Fruit fly (Drosophila melanogaster) whole organism, embryonic: Measurements from ENCODE around the gene Lerp.

ENCODE experiments used
- ATbp ChIP-seq: fragments of 200-800 bp; sonication (Bioruptor generic); optimal IDR thresholded peaks from 2 replicates; lab custom pipeline; 2017; ENCODE audit warnings: missing biosample characterization, mild to moderate bottlenecking, missing genetic modification characterization, missing genetic modification reagents
- BEAF-32 ChIP-seq: fragments of 200-800 bp; sonication (Bioruptor generic); optimal IDR thresholded peaks from 3 replicates; lab custom pipeline; 2017; ENCODE audit warnings: missing biosample characterization, missing genetic modification characterization, mild to moderate bottlenecking, moderate library complexity, missing genetic modification reagents
- Bgb ChIP-seq: fragments of 200-800 bp; sonication (Bioruptor generic); IDR thresholded peaks from 2 replicates; pipeline ENCODE4 v1.3.6; 2022; ENCODE audit warnings: missing biosample characterization, missing genetic modification characterization; ENCODE audit not compliant: partially characterized antibody
- C15 ChIP-seq: fragments of 200-800 bp; sonication (Bioruptor generic); IDR thresholded peaks from 3 replicates; pipeline ENCODE4 v1.3.6; 2022; ENCODE audit warnings: missing biosample characterization, missing genetic modification characterization
- CG10274 ChIP-seq: fragments of 200-800 bp; sonication (Bioruptor generic); optimal IDR thresholded peaks from 3 replicates; lab custom pipeline; 2017; ENCODE audit warnings: missing biosample characterization, mild to moderate bottlenecking, missing genetic modification characterization
- CG12219 ChIP-seq: fragments of 200-800 bp; sonication (Bioruptor generic); optimal IDR thresholded peaks from 3 replicates; lab custom pipeline; 2018; ENCODE audit warnings: missing biosample characterization, mild to moderate bottlenecking, missing genetic modification characterization
- CG12236 ChIP-seq: fragments of 200-800 bp; sonication (Bioruptor generic); optimal IDR thresholded peaks from 2 replicates; lab custom pipeline; 2016; ENCODE audit warnings: missing biosample characterization, missing genetic modification characterization
- CG12744 ChIP-seq: fragments of 200-800 bp; sonication (Bioruptor generic); optimal IDR thresholded peaks from 2 replicates; lab custom pipeline; 2016; ENCODE audit warnings: missing biosample characterization, missing genetic modification characterization
- CG13296 ChIP-seq: fragments of 200-800 bp; sonication (Bioruptor generic); optimal IDR thresholded peaks from 3 replicates; lab custom pipeline; 2018; ENCODE audit warnings: missing biosample characterization, mild to moderate bottlenecking, missing genetic modification characterization
- CG15696 ChIP-seq: fragments of 200-800 bp; sonication (Bioruptor generic); optimal IDR thresholded peaks from 2 replicates; lab custom pipeline; 2019; ENCODE audit warnings: missing biosample characterization, mild to moderate bottlenecking, missing genetic modification characterization, moderate library complexity
- CG17186 ChIP-seq: fragments of 200-800 bp; sonication (Bioruptor generic); optimal IDR thresholded peaks from 3 replicates; lab custom pipeline; 2017; ENCODE audit warnings: missing biosample characterization, missing genetic modification reagents, missing genetic modification characterization
- CG17359 ChIP-seq: fragments of 200-800 bp; sonication (Bioruptor generic); optimal IDR thresholded peaks from 3 replicates; lab custom pipeline; 2018; ENCODE audit warnings: missing biosample characterization, mild to moderate bottlenecking, missing genetic modification characterization, moderate library complexity
- CG18619 ChIP-seq: fragments of 200-800 bp; sonication (Bioruptor generic); optimal IDR thresholded peaks from 3 replicates; lab custom pipeline; 2017; ENCODE audit warnings: missing biosample characterization, mild to moderate bottlenecking, missing genetic modification characterization
- CG2129 ChIP-seq: fragments of 200-800 bp; sonication (Bioruptor generic); IDR thresholded peaks from 2 replicates; pipeline ENCODE4 v1.3.6; 2022; ENCODE audit warnings: missing biosample characterization, missing genetic modification characterization; ENCODE audit not compliant: partially characterized antibody
- CG2678 ChIP-seq: fragments of 200-800 bp; sonication (Bioruptor generic); optimal IDR thresholded peaks from 3 replicates; lab custom pipeline; 2019; ENCODE audit warnings: missing biosample characterization, mild to moderate bottlenecking, missing genetic modification characterization, moderate library complexity
- CG42726 ChIP-seq: fragments of 200-800 bp; sonication (Bioruptor generic); IDR thresholded peaks from 2 replicates; pipeline ENCODE4 v1.3.6; 2022; ENCODE audit warnings: missing biosample characterization, missing genetic modification characterization; ENCODE audit not compliant: partially characterized antibody
- CG4617 ChIP-seq: fragments of 200-800 bp; sonication (Bioruptor generic); optimal IDR thresholded peaks from 3 replicates; lab custom pipeline; 2016; ENCODE audit warnings: missing biosample characterization, missing genetic modification characterization, borderline replicate concordance
- CG5180 ChIP-seq: fragments of 200-800 bp; sonication (Bioruptor generic); optimal IDR thresholded peaks from 3 replicates; lab custom pipeline; 2017; ENCODE audit warnings: missing biosample characterization, missing genetic modification characterization, mild to moderate bottlenecking, moderate library complexity, missing genetic modification reagents
- CG6272 ChIP-seq: fragments of 200-800 bp; sonication (Bioruptor generic); IDR thresholded peaks from 2 replicates; pipeline ENCODE4 v1.3.6; 2022; ENCODE audit warnings: missing biosample characterization, missing genetic modification characterization
- CG6689 ChIP-seq: fragments of 200-800 bp; sonication (Bioruptor generic); IDR thresholded peaks from 2 replicates; pipeline ENCODE4 v1.3.6; 2022; ENCODE audit warnings: missing biosample characterization, missing genetic modification characterization
- CG6854 ChIP-seq: fragments of 200-800 bp; sonication (Bioruptor generic); optimal IDR thresholded peaks from 3 replicates; lab custom pipeline; 2017; ENCODE audit warnings: missing biosample characterization, mild to moderate bottlenecking, missing genetic modification characterization
- CG7786 ChIP-seq: fragments of 200-800 bp; sonication (Bioruptor generic); optimal IDR thresholded peaks from 2 replicates; lab custom pipeline; 2016; ENCODE audit warnings: missing biosample characterization, missing genetic modification characterization
- CG8089 ChIP-seq: fragments of 200-800 bp; sonication (Bioruptor generic); optimal IDR thresholded peaks from 3 replicates; lab custom pipeline; 2016; ENCODE audit warnings: missing biosample characterization, missing genetic modification characterization
- CG8388 ChIP-seq: fragments of 200-800 bp; sonication (Bioruptor generic); optimal IDR thresholded peaks from 2 replicates; lab custom pipeline; 2019; ENCODE audit warnings: missing biosample characterization, mild to moderate bottlenecking, missing genetic modification characterization, moderate library complexity
- E2f2 ChIP-seq: fragments of 200-800 bp; sonication (Bioruptor generic); IDR thresholded peaks from 2 replicates; pipeline ENCODE4 v1.3.6; 2022; ENCODE audit warnings: missing biosample characterization, missing genetic modification characterization
- Elba2 ChIP-seq: fragments of 200-800 bp; sonication (Bioruptor generic); optimal IDR thresholded peaks from 3 replicates; lab custom pipeline; 2016; ENCODE audit warnings: missing biosample characterization, missing genetic modification characterization
- Gsc ChIP-seq: fragments of 200-800 bp; sonication (Bioruptor generic); IDR thresholded peaks from 2 replicates; pipeline ENCODE4 v1.3.6; 2022; ENCODE audit warnings: missing biosample characterization, missing genetic modification characterization
- HmgD ChIP-seq: fragments of 200-800 bp; sonication (Bioruptor generic); optimal IDR thresholded peaks from 3 replicates; lab custom pipeline; 2016; ENCODE audit warnings: missing biosample characterization, missing genetic modification characterization
- Mes4 ChIP-seq: fragments of 200-800 bp; sonication (Bioruptor generic); optimal IDR thresholded peaks from 2 replicates; lab custom pipeline; 2016; ENCODE audit warnings: missing biosample characterization, missing genetic modification characterization
- NC2α ChIP-seq: fragments of 200-800 bp; sonication (Bioruptor generic); optimal IDR thresholded peaks from 2 replicates; lab custom pipeline; 2016; ENCODE audit warnings: missing biosample characterization, missing genetic modification characterization
- NfI ChIP-seq: fragments of 200-800 bp; sonication (Bioruptor generic); optimal IDR thresholded peaks from 3 replicates; lab custom pipeline; 2018; ENCODE audit warnings: missing biosample characterization, mild to moderate bottlenecking, missing genetic modification characterization, moderate library complexity
- TFAM ChIP-seq: fragments of 200-800 bp; sonication (Bioruptor generic); optimal IDR thresholded peaks from 2 replicates; lab custom pipeline; 2017; ENCODE audit warnings: missing biosample characterization, missing genetic modification characterization, inconsistent platforms
- az2 ChIP-seq: fragments of 200-800 bp; sonication (Bioruptor generic); optimal IDR thresholded peaks from 3 replicates; lab custom pipeline; 2016; ENCODE audit warnings: missing biosample characterization, missing genetic modification characterization
- bbx ChIP-seq: fragments of 200-800 bp; sonication (Bioruptor generic); IDR thresholded peaks from 2 replicates; pipeline ENCODE4 v1.3.6; 2022; ENCODE audit warnings: missing biosample characterization, missing genetic modification characterization; ENCODE audit not compliant: partially characterized antibody
- br ChIP-seq: fragments of >200 bp; optimal IDR thresholded peaks from 2 replicates; lab custom pipeline; 2017
- chif ChIP-seq, 2 experiments: fragments of 200-800 bp; sonication (Bioruptor generic); optimal IDR thresholded peaks; 3 replicates each; lab custom pipeline; 2016; ENCODE audit warnings: missing biosample characterization in 2 of 2, missing genetic modification characterization in 2 of 2
- crol ChIP-seq: fragments of 200-800 bp; sonication (Bioruptor generic); IDR thresholded peaks from 2 replicates; pipeline ENCODE4 v1.3.6; 2022; ENCODE audit warnings: missing biosample characterization, missing genetic modification characterization
- crp ChIP-seq, 2 experiments: fragments of 200-800 bp; sonication (Bioruptor generic); optimal IDR thresholded peaks; 2 replicates in 1 of 2; 3 replicates in 1 of 2; lab custom pipeline; 2017; ENCODE audit warnings: missing biosample characterization in 2 of 2, missing genetic modification characterization in 2 of 2, mild to moderate bottlenecking in 1 of 2, moderate library complexity in 1 of 2
- da ChIP-seq: fragments of 200-800 bp; sonication (Bioruptor generic); optimal IDR thresholded peaks from 2 replicates; lab custom pipeline; 2016; ENCODE audit warnings: missing biosample characterization, missing genetic modification characterization
- fd96Cb ChIP-seq: fragments of 200-800 bp; sonication (Bioruptor generic); optimal IDR thresholded peaks from 2 replicates; lab custom pipeline; 2018; ENCODE audit warnings: missing biosample characterization, mild to moderate bottlenecking, missing genetic modification characterization, moderate library complexity
- grau ChIP-seq: fragments of 200-800 bp; optimal IDR thresholded peaks from 3 replicates; lab custom pipeline; 2019; ENCODE audit warnings: missing biosample characterization, mild to moderate bottlenecking, missing genetic modification characterization, moderate library complexity
- hth ChIP-seq: fragments of >200 bp; optimal IDR thresholded peaks from 2 replicates; lab custom pipeline; 2017; ENCODE audit warnings: inconsistent platforms
- lola ChIP-seq, 3 experiments: fragments of >200 bp in 2 of 3; fragments of 200-800 bp in 1 of 3; sonication (Bioruptor generic) in 1 of 3; optimal IDR thresholded peaks; 2 replicates each; lab custom pipeline; 2017 to 2019; ENCODE audit warnings: missing biosample characterization in 3 of 3, missing genetic modification characterization in 3 of 3, mild to moderate bottlenecking in 1 of 3, moderate library complexity in 1 of 3
- prd ChIP-seq, 3 experiments: fragments of >200 bp in 2 of 3; fragments of 200-800 bp in 1 of 3; sonication (Bioruptor generic) in 1 of 3; optimal IDR thresholded peaks in 2 of 3; IDR thresholded peaks in 1 of 3; 2 replicates in 2 of 3; 3 replicates in 1 of 3; pipeline versions ENCODE4 v1.3.6 to Lab custom; 2017 to 2022; ENCODE audit warnings: missing biosample characterization in 1 of 3, missing genetic modification characterization in 1 of 3
- psq ChIP-seq: fragments of 200-800 bp; sonication (Bioruptor generic); optimal IDR thresholded peaks from 2 replicates; lab custom pipeline; 2017; ENCODE audit warnings: missing biosample characterization, missing genetic modification characterization
- run ChIP-seq: fragments of 200-800 bp; sonication (Bioruptor generic); optimal IDR thresholded peaks from 3 replicates; lab custom pipeline; 2018; ENCODE audit warnings: missing biosample characterization, mild to moderate bottlenecking, missing genetic modification characterization
- stwl ChIP-seq: fragments of 200-800 bp; sonication (Bioruptor generic); optimal IDR thresholded peaks from 3 replicates; lab custom pipeline; 2018; ENCODE audit warnings: missing biosample characterization, mild to moderate bottlenecking, missing genetic modification characterization, moderate library complexity
- usp ChIP-seq: fragments of >200 bp; optimal IDR thresholded peaks from 2 replicates; lab custom pipeline; 2017; ENCODE audit warnings: missing biosample characterization, missing genetic modification characterization
- z ChIP-seq: fragments of 200-800 bp; sonication (Bioruptor generic); IDR thresholded peaks from 3 replicates; pipeline ENCODE4 v1.3.6; 2022; ENCODE audit warnings: missing biosample characterization, missing genetic modification characterization
- zen ChIP-seq: fragments of 200-800 bp; sonication (Bioruptor generic); optimal IDR thresholded peaks from 3 replicates; lab custom pipeline; 2018; ENCODE audit warnings: missing biosample characterization, mild to moderate bottlenecking, missing genetic modification characterization, moderate library complexity
- zfh2 ChIP-seq: fragments of 200-800 bp; sonication (Bioruptor generic); optimal IDR thresholded peaks from 2 replicates; lab custom pipeline; 2016; ENCODE audit warnings: missing biosample characterization, missing genetic modification characterization

The Lerp gene

DNA sequence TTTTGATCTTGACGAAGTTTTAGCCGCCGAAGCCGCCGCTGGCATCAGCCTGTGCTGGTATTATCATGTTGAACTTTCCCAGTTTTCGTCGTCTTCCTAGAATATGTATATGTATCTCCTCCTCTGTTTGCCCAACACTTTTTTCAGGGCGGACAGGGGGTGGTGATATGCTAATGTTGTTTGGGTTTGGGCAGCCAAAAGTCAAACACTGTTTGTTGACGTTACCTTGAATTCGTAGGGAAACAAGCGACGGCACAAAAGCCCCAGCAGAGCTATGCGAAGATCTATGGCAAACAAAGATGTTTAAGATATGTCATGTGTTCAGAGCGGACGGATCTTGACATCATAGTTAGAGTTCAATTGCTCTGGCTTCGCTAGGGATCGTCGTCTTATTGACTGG lies 45.8 kb upstream of the Lerp start (continued):
- TF ChIP-seq CG10274 = no peak
- TF ChIP-seq zen = no peak
- no peak for TF ChIP-seq grau
- TF ChIP-seq CG13296 (GFP tag; lab: Kevin White, UChicago) = peak; percentile 19
- no peak for TF ChIP-seq E2f2 (GFP tag; lab: Robert Waterston, UW)
- no peak for TF ChIP-seq CG8089 (GFP tag; lab: Kevin White, UChicago)
- TF ChIP-seq lola (GFP tag; optimal IDR thresholded peaks at IDR 0.05; lab: Kevin White, UChicago) = no peak
- peak; percentile 71 for TF ChIP-seq ATbp (GFP tag; lab: Kevin White, UChicago)
- TF ChIP-seq CG15696 (tag; lab: Kevin White, UChicago) = peak; percentile 7
- TF ChIP-seq usp (GFP tag; lab: Kevin White, UChicago) = no peak
- peak; percentile 33 for TF ChIP-seq CG5180 (GFP tag; lab: Kevin White, UChicago)
- no peak for TF ChIP-seq NC2α
- no peak for TF ChIP-seq CG2129 (GFP tag; lab: Robert Waterston, UW)
- no peak for TF ChIP-seq CG12219 (GFP tag; lab: Kevin White, UChicago)
- no peak for TF ChIP-seq CG12236 (GFP tag; lab: Kevin White, UChicago)
- TF ChIP-seq TFAM (GFP tag; lab: Kevin White, UChicago) = no peak
- TF ChIP-seq hth (lab: Kevin White, UChicago) = no peak
- TF ChIP-seq fd96Cb (tag; lab: Kevin White, UChicago) = no peak
- no peak for TF ChIP-seq bbx (GFP tag; lab: Robert Waterston, UW)
- no peak for TF ChIP-seq Elba2 (GFP tag; lab: Kevin White, UChicago)
- no peak for TF ChIP-seq CG17186 (GFP tag; lab: Kevin White, UChicago)
- TF ChIP-seq zfh2 (GFP tag; lab: Kevin White, UChicago) = no peak
- no peak for TF ChIP-seq HmgD (GFP tag; lab: Kevin White, UChicago)
- TF ChIP-seq CG6272 (GFP tag; lab: Robert Waterston, UW) = no peak
- no peak for TF ChIP-seq NfI
- TF ChIP-seq CG12744 (GFP tag; lab: Kevin White, UChicago) = no peak
- TF ChIP-seq CG4617 = no peak
- peak; percentile 26; the same call in 1 of the 2 replicates for TF ChIP-seq CG6689 (GFP tag; lab: Robert Waterston, UW)
- no peak for TF ChIP-seq da
- no peak for TF ChIP-seq z (GFP tag; lab: Robert Waterston, UW)
- TF ChIP-seq chif (GFP tag; optimal IDR thresholded peaks at IDR 0.05; lab: Kevin White, UChicago) = no peak
- no peak for TF ChIP-seq az2 (GFP tag; lab: Kevin White, UChicago)
- no peak for TF ChIP-seq CG18619
- no peak for TF ChIP-seq br
- no peak for TF ChIP-seq crol (GFP tag; lab: Robert Waterston, UW)
- TF ChIP-seq BEAF-32 (GFP tag; lab: Kevin White, UChicago) = no peak
- TF ChIP-seq Bgb (GFP tag; lab: Robert Waterston, UW) = no peak
- no peak for TF ChIP-seq crp (GFP tag; optimal IDR thresholded peaks at IDR 0.05; lab: Kevin White, UChicago)
- TF ChIP-seq CG17359 (tag; lab: Kevin White, UChicago) = peak; percentile 16
- TF ChIP-seq prd (optimal IDR thresholded peaks at IDR 0.05; lab: Kevin White, UChicago) = no peak
- no peak for TF ChIP-seq prd (GFP tag; IDR thresholded peaks at IDR 0.05; lab: Robert Waterston, UW)
- TF ChIP-seq C15 (GFP tag; lab: Robert Waterston, UW) = no peak
- TF ChIP-seq Mes4 = no peak
- TF ChIP-seq CG2678 (tag; lab: Kevin White, UChicago) = peak; percentile 41
- no peak for TF ChIP-seq CG8388 (GFP tag; lab: Kevin White, UChicago)
- TF ChIP-seq CG42726 (GFP tag; lab: Robert Waterston, UW) = no peak
- TF ChIP-seq psq (GFP tag; lab: Kevin White, UChicago) = no peak
- TF ChIP-seq CG7786 (GFP tag; lab: Kevin White, UChicago) = no peak
- no peak for TF ChIP-seq run
- TF ChIP-seq stwl (tag; lab: Kevin White, UChicago) = no peak
- TF ChIP-seq CG6854 (GFP tag; lab: Kevin White, UChicago) = no peak
- no peak for TF ChIP-seq Gsc (GFP tag; lab: Robert Waterston, UW)
